Fruit fly (Drosophila melanogaster) whole organism, embryonic: Measurements from ENCODE around the gene mAChR-B.

ENCODE experiments used
- Asciz ChIP-seq: fragments of 200-800 bp; sonication (Bioruptor generic); optimal IDR thresholded peaks from 2 replicates; lab custom pipeline; 2017; ENCODE audit warnings: missing biosample characterization, mild to moderate bottlenecking, missing genetic modification characterization, missing genetic modification reagents
- BEAF-32 ChIP-seq: fragments of 200-800 bp; sonication (Bioruptor generic); optimal IDR thresholded peaks from 3 replicates; lab custom pipeline; 2017; ENCODE audit warnings: missing biosample characterization, missing genetic modification characterization, mild to moderate bottlenecking, moderate library complexity, missing genetic modification reagents
- Blimp-1 ChIP-seq: fragments of 200-800 bp; sonication (Bioruptor generic); optimal IDR thresholded peaks from 3 replicates; lab custom pipeline; 2018; ENCODE audit warnings: missing biosample characterization, missing genetic modification characterization, mild to moderate bottlenecking, moderate library complexity, missing genetic modification reagents
- BtbVII ChIP-seq: fragments of 200-800 bp; sonication (Bioruptor generic); optimal IDR thresholded peaks from 3 replicates; lab custom pipeline; 2017; ENCODE audit warnings: missing biosample characterization, mild to moderate bottlenecking, missing genetic modification characterization
- CG11093 ChIP-seq: fragments of 200-800 bp; sonication (Bioruptor generic); IDR thresholded peaks from 3 replicates; pipeline ENCODE4 v1.3.6; 2022; ENCODE audit warnings: missing biosample characterization, missing genetic modification characterization
- CG12155 ChIP-seq: fragments of 200-800 bp; sonication (Bioruptor generic); optimal IDR thresholded peaks from 3 replicates; lab custom pipeline; 2016; ENCODE audit warnings: missing biosample characterization, missing genetic modification characterization
- CG13775 ChIP-seq: fragments of 200-800 bp; sonication (Bioruptor generic); optimal IDR thresholded peaks from 3 replicates; lab custom pipeline; 2017; ENCODE audit warnings: missing biosample characterization, mild to moderate bottlenecking, missing genetic modification characterization
- CG13894 ChIP-seq: fragments of 200-800 bp; sonication (Bioruptor generic); optimal IDR thresholded peaks from 3 replicates; lab custom pipeline; 2018; ENCODE audit warnings: missing biosample characterization, mild to moderate bottlenecking, missing genetic modification characterization, moderate library complexity
- CG17802 ChIP-seq: fragments of 200-800 bp; sonication (Bioruptor generic); optimal IDR thresholded peaks from 2 replicates; lab custom pipeline; 2018; ENCODE audit warnings: missing biosample characterization, mild to moderate bottlenecking, missing genetic modification characterization, moderate library complexity
- CG32772 ChIP-seq: fragments of 200-800 bp; sonication (Bioruptor generic); IDR thresholded peaks from 2 replicates; pipeline ENCODE4 v1.3.6; 2022; ENCODE audit warnings: missing biosample characterization, missing genetic modification characterization
- CG3726 ChIP-seq: fragments of 200-800 bp; sonication (Bioruptor generic); IDR thresholded peaks from 3 replicates; pipeline ENCODE4, ENCODE4 v1.3.6; 2022; ENCODE audit warnings: missing biosample characterization, missing genetic modification characterization
- CG6175 ChIP-seq: fragments of 200-800 bp; sonication (Bioruptor generic); IDR thresholded peaks from 3 replicates; pipeline ENCODE4 v1.3.6; 2022; ENCODE audit warnings: missing biosample characterization, missing genetic modification characterization
- CG6683 ChIP-seq: fragments of 200-800 bp; sonication (Bioruptor generic); optimal IDR thresholded peaks from 2 replicates; lab custom pipeline; 2017; ENCODE audit warnings: missing biosample characterization, mild to moderate bottlenecking, missing genetic modification characterization, missing genetic modification reagents
- CG9215 ChIP-seq: fragments of 200-800 bp; sonication (Bioruptor generic); IDR thresholded peaks from 2 replicates; pipeline ENCODE4 v1.3.6; 2022; ENCODE audit warnings: missing biosample characterization, missing genetic modification characterization
- CG9797 ChIP-seq: fragments of 200-800 bp; sonication (Bioruptor generic); optimal IDR thresholded peaks from 3 replicates; lab custom pipeline; 2018; ENCODE audit warnings: missing biosample characterization, mild to moderate bottlenecking, missing genetic modification characterization
- Chrac-16 ChIP-seq: fragments of 200-800 bp; sonication (Bioruptor generic); optimal IDR thresholded peaks from 3 replicates; lab custom pipeline; 2016; ENCODE audit warnings: missing biosample characterization, missing genetic modification characterization
- D19A ChIP-seq: fragments of 200-800 bp; optimal IDR thresholded peaks from 3 replicates; lab custom pipeline; 2019; ENCODE audit warnings: missing biosample characterization, mild to moderate bottlenecking, missing genetic modification characterization, moderate library complexity
- HmgZ ChIP-seq: fragments of 200-800 bp; sonication (Bioruptor generic); optimal IDR thresholded peaks from 2 replicates; lab custom pipeline; 2018; ENCODE audit warnings: missing biosample characterization, mild to moderate bottlenecking, missing genetic modification characterization
- Jarid2 ChIP-seq: fragments of 200-800 bp; sonication (Bioruptor generic); optimal IDR thresholded peaks from 3 replicates; lab custom pipeline; 2017; ENCODE audit warnings: mild to moderate bottlenecking, missing biosample characterization, missing genetic modification reagents, missing genetic modification characterization
- Kr ChIP-seq: fragments of 200-800 bp; sonication (Bioruptor generic); optimal IDR thresholded peaks from 2 replicates; lab custom pipeline; 2017; ENCODE audit warnings: missing biosample characterization, mild to moderate bottlenecking, missing genetic modification characterization
- MBD-R2 ChIP-seq: fragments of 200-800 bp; sonication (Bioruptor generic); IDR thresholded peaks from 2 replicates; pipeline ENCODE4 v1.3.6; 2022; ENCODE audit warnings: missing biosample characterization, missing genetic modification characterization
- Myb ChIP-seq: fragments of 200-800 bp; sonication (Bioruptor generic); optimal IDR thresholded peaks from 2 replicates; lab custom pipeline; 2016; ENCODE audit warnings: missing biosample characterization, missing genetic modification characterization
- Neu2 ChIP-seq: fragments of 200-800 bp; sonication (Bioruptor generic); optimal IDR thresholded peaks from 3 replicates; lab custom pipeline; 2016; ENCODE audit warnings: missing biosample characterization, missing genetic modification characterization, borderline replicate concordance
- Optix ChIP-seq: fragments of 200-800 bp; sonication (Bioruptor generic); IDR thresholded peaks from 3 replicates; pipeline ENCODE4 v1.3.6; 2022; ENCODE audit warnings: missing biosample characterization, missing genetic modification characterization
- Pdp1 ChIP-seq, 2 experiments: fragments of 200-800 bp; sonication (Bioruptor generic); optimal IDR thresholded peaks; 3 replicates each; lab custom pipeline; 2016; ENCODE audit warnings: missing biosample characterization in 2 of 2, missing genetic modification characterization in 2 of 2, mild to moderate bottlenecking in 1 of 2, moderate library complexity in 1 of 2
- Rfx ChIP-seq: fragments of 200-800 bp; sonication (Bioruptor generic); IDR thresholded peaks from 2 replicates; pipeline ENCODE4 v1.3.6; 2022; ENCODE audit warnings: missing biosample characterization, missing genetic modification characterization
- ato ChIP-seq: fragments of 200-800 bp; sonication (Bioruptor generic); IDR thresholded peaks from 2 replicates; pipeline ENCODE4 v1.3.6; 2022; ENCODE audit warnings: missing biosample characterization, missing genetic modification characterization; ENCODE audit not compliant: partially characterized antibody
- bcd ChIP-seq: fragments of 200-800 bp; sonication (Bioruptor generic); optimal IDR thresholded peaks from 2 replicates; lab custom pipeline; 2017; ENCODE audit warnings: missing biosample characterization, mild to moderate bottlenecking, missing genetic modification characterization
- bsh ChIP-seq, 2 experiments: fragments of 200-800 bp; sonication (Bioruptor generic); optimal IDR thresholded peaks; 2 replicates each; lab custom pipeline; 2017 to 2018; ENCODE audit warnings: mild to moderate bottlenecking in 2 of 2, missing biosample characterization in 2 of 2, missing genetic modification characterization in 2 of 2, moderate library complexity in 1 of 2
- corto ChIP-seq: fragments of 200-800 bp; sonication (Bioruptor generic); optimal IDR thresholded peaks from 2 replicates; lab custom pipeline; 2016; ENCODE audit warnings: missing biosample characterization, mild to moderate bottlenecking, missing genetic modification characterization, moderate library complexity
- emc ChIP-seq: fragments of 200-800 bp; sonication (Bioruptor generic); optimal IDR thresholded peaks from 2 replicates; lab custom pipeline; 2016; ENCODE audit warnings: missing biosample characterization, missing genetic modification characterization
- fd64A ChIP-seq: fragments of 200-800 bp; sonication (Bioruptor generic); optimal IDR thresholded peaks from 3 replicates; lab custom pipeline; 2018; ENCODE audit warnings: missing biosample characterization, mild to moderate bottlenecking, missing genetic modification characterization
- gce ChIP-seq: fragments of 200-800 bp; sonication (Bioruptor generic); IDR thresholded peaks from 3 replicates; pipeline ENCODE4 v1.3.6; 2022; ENCODE audit warnings: missing biosample characterization, missing genetic modification characterization
- gem ChIP-seq: fragments of 200-800 bp; sonication (Bioruptor generic); optimal IDR thresholded peaks from 2 replicates; lab custom pipeline; 2019; ENCODE audit warnings: missing biosample characterization, mild to moderate bottlenecking, missing genetic modification characterization, moderate library complexity
- hbn ChIP-seq: fragments of 200-800 bp; sonication (Bioruptor generic); IDR thresholded peaks from 2 replicates; pipeline ENCODE4 v1.3.6; 2022; ENCODE audit warnings: missing biosample characterization, missing genetic modification characterization; ENCODE audit not compliant: partially characterized antibody
- lbe ChIP-seq: fragments of 200-800 bp; sonication (Bioruptor generic); optimal IDR thresholded peaks from 2 replicates; lab custom pipeline; 2016; ENCODE audit warnings: missing biosample characterization, mild to moderate bottlenecking, missing genetic modification characterization
- nau ChIP-seq: fragments of 200-800 bp; sonication (Bioruptor generic); optimal IDR thresholded peaks from 3 replicates; lab custom pipeline; 2017; ENCODE audit warnings: missing biosample characterization, mild to moderate bottlenecking, missing genetic modification characterization, missing genetic modification reagents
- nmo ChIP-seq: fragments of 200-800 bp; sonication (Bioruptor generic); optimal IDR thresholded peaks from 2 replicates; lab custom pipeline; 2018; ENCODE audit warnings: missing biosample characterization, mild to moderate bottlenecking, missing genetic modification characterization, moderate library complexity
- pita ChIP-seq: fragments of 200-800 bp; sonication (Bioruptor generic); optimal IDR thresholded peaks from 2 replicates; lab custom pipeline; 2017; ENCODE audit warnings: missing biosample characterization, mild to moderate bottlenecking, missing genetic modification characterization
- row ChIP-seq: fragments of 200-800 bp; sonication (Bioruptor generic); IDR thresholded peaks from 3 replicates; pipeline ENCODE4 v1.3.6; 2022; ENCODE audit warnings: missing biosample characterization, missing genetic modification characterization
- scrt ChIP-seq: fragments of 200-800 bp; sonication (Bioruptor generic); optimal IDR thresholded peaks from 2 replicates; lab custom pipeline; 2018; ENCODE audit warnings: missing biosample characterization, mild to moderate bottlenecking, missing genetic modification characterization, moderate library complexity
- tin ChIP-seq: fragments of 200-800 bp; sonication (Bioruptor generic); optimal IDR thresholded peaks from 3 replicates; lab custom pipeline; 2016; ENCODE audit warnings: missing biosample characterization, missing genetic modification characterization
- trem ChIP-seq: fragments of 200-800 bp; optimal IDR thresholded peaks from 3 replicates; lab custom pipeline; 2019; ENCODE audit warnings: missing biosample characterization, mild to moderate bottlenecking, missing genetic modification characterization, moderate library complexity

mAChR-B gene

DNA sequence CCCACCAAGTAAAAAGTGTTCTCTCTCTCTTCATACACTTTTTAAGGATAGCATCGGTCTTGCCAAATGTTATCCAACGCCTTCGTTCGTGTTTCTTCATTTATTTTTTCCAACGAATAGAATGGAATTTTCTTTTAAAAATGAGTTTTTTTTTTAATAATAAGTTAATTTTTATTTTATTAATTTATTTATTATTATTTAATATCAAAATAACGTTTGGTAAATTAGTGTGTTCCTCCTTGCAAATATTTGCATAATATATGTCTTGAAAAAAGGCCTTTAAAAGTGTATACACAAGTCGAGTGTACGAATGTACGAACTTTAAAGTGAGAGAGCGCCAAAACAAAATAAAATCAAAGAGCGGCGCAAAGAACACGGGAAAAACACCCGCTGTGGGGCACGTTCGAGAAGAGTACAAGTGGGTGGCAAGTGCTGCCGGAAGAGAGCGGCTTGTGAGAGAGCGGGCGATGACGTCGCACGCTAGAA, 31.8 kb upstream of the mAChR-B start (continued):
- 0 out of 3 replicates have a peak, but pooled peaks have one; percentile 35 for TF ChIP-seq CG3726 (GFP tag; lab: Robert Waterston, UW)
- peak; percentile 40 for TF ChIP-seq CG13894 (tag; lab: Kevin White, UChicago)
- TF ChIP-seq pita (GFP tag; lab: Kevin White, UChicago), result no peak
- peak; percentile 27 for TF ChIP-seq Jarid2
- TF ChIP-seq Optix (GFP tag; lab: Robert Waterston, UW), result 0 out of 3 replicates have a peak, but pooled peaks have one; percentile 9
- no peak for TF ChIP-seq emc (GFP tag; lab: Kevin White, UChicago)
- peak; percentile 47 for TF ChIP-seq HmgZ (tag; lab: Kevin White, UChicago)
- 0 out of 3 replicates have a peak, but pooled peaks have one; percentile 39 for TF ChIP-seq gce
- peak; percentile 76 for TF ChIP-seq CG12155 (GFP tag; lab: Kevin White, UChicago)
- peak; percentile 81 for TF ChIP-seq bcd (GFP tag; lab: Kevin White, UChicago)
- peak; percentile 90 for TF ChIP-seq CG13775 (GFP tag; lab: Kevin White, UChicago)
- peak; percentile 8 for TF ChIP-seq Myb (GFP tag; lab: Kevin White, UChicago)
- TF ChIP-seq CG6175, result no peak; the same call in 2 of the 3 replicates
- TF ChIP-seq Neu2 (GFP tag; lab: Kevin White, UChicago), result no peak
- TF ChIP-seq CG9797 (GFP tag; lab: Kevin White, UChicago), result no peak
- peak; percentile 56; the same call in 1 of the 2 replicates for TF ChIP-seq CG32772 (GFP tag; lab: Robert Waterston, UW)
- TF ChIP-seq row, result peak; percentile 93
- TF ChIP-seq scrt (GFP tag; lab: Kevin White, UChicago), result peak; percentile 74
- TF ChIP-seq CG11093 (GFP tag; lab: Robert Waterston, UW), result peak; percentile 34; the same call in 1 of the 3 replicates
- TF ChIP-seq trem, result peak; percentile 71
- peak; percentile 75 for TF ChIP-seq CG6683 (GFP tag; lab: Kevin White, UChicago)
- TF ChIP-seq BtbVII (GFP tag; lab: Kevin White, UChicago), result peak; percentile 81
- peak; percentile 89 to 91 for TF ChIP-seq bsh (GFP tag; optimal IDR thresholded peaks at IDR 0.05; lab: Kevin White, UChicago)
- peak; percentile 68 for TF ChIP-seq CG9215 (GFP tag; lab: Robert Waterston, UW)
- TF ChIP-seq, all 482 proteins: peak for 286

DNA sequence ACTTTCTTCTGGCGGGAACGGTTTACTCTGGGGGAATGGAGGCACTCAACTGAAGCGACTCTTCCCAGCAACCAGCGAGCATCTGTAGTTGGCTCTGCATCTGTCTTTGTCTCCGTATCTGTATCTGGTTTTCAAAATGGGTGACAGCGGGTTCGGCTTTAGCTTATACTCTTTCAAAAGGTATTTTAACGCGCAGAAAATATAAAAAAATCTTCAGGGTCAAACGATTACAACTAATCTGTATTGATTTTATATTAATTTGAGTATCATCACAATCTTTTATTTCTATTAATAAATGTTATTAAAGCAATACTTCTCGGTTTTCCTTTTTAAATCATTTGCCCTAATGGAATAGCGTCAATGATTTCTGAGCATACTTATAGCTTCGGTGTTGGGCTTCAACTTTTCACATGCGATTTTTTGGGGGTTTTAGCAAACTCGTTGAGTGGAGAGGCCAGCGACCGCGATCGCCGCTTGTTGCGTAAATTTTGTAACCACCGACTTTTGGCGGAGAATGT, 29.5 kb upstream of the mAChR-B start, which contains the start of gene ImpE3:
ImpE3 (minus strand) TSS at position 51 of the 518 bp plus-strand sequence.
- TF ChIP-seq gem (tag; lab: Kevin White, UChicago), result peak; percentile 32
- peak; percentile 66 for TF ChIP-seq lbe (GFP tag; lab: Kevin White, UChicago)
- TF ChIP-seq Rfx (GFP tag; lab: Robert Waterston, UW), result 0 out of 2 replicates have a peak, but pooled peaks have one; percentile 10
- TF ChIP-seq fd64A, result no peak
- no peak for TF ChIP-seq CG9215 (GFP tag; lab: Robert Waterston, UW)
- peak; percentile 82 for TF ChIP-seq D19A (tag; lab: Kevin White, UChicago)
- peak; percentile 23 for TF ChIP-seq corto (GFP tag; lab: Kevin White, UChicago)
- TF ChIP-seq CG17802 (tag; lab: Kevin White, UChicago), result no peak

dm6 chr3R:8030151-8030899, 28.8 kb upstream of the mAChR-B start, which contains the start of the genes CG10903 and CG2747:
Gene CG10903, plus strand, starts transcription at chr3R:8030411.
Gene CG2747, minus strand, starts transcription at chr3R:8030790.
- TF ChIP-seq hbn (GFP tag; lab: Robert Waterston, UW), result peak; percentile 65
- TF ChIP-seq Chrac-16 (GFP tag; lab: Kevin White, UChicago), result no peak
- peak; percentile 24 for TF ChIP-seq nmo (GFP tag; lab: Kevin White, UChicago)
- TF ChIP-seq ato (GFP tag; lab: Robert Waterston, UW), result peak; percentile 46; the same call in 1 of the 2 replicates
- TF ChIP-seq Pdp1 (GFP tag; optimal IDR thresholded peaks at IDR 0.05; lab: Kevin White, UChicago), result peak in 1 of 2 experiments; percentile 43
- TF ChIP-seq scrt (GFP tag; lab: Kevin White, UChicago), result peak; percentile 81
- TF ChIP-seq MBD-R2 (GFP tag; lab: Robert Waterston, UW), result peak; percentile 70
- no peak for TF ChIP-seq tin (GFP tag; lab: Kevin White, UChicago)
- peak; percentile 23; the same call in 1 of the 3 replicates for TF ChIP-seq row
- peak; percentile 61 for TF ChIP-seq Blimp-1 (GFP tag; lab: Kevin White, UChicago)
- TF ChIP-seq BEAF-32 (GFP tag; lab: Kevin White, UChicago), result peak; percentile 80
- peak; percentile 28 for TF ChIP-seq nau
- no peak for TF ChIP-seq Asciz (GFP tag; lab: Kevin White, UChicago)
- TF ChIP-seq Kr (GFP tag; lab: Kevin White, UChicago), result no peak
- no peak for TF ChIP-seq CG13775 (GFP tag; lab: Kevin White, UChicago)
- no peak for TF ChIP-seq Optix (GFP tag; lab: Robert Waterston, UW)
